Fruit fly (Drosophila melanogaster) Kc167 (cell line): ENCODE data around the gene CG15459.

Source experiments
- Myc ChIP-seq: fragments of >200 bp; optimal IDR thresholded peaks from 2 replicates; lab custom pipeline; 2017; ENCODE audit warnings: missing external identifiers
- h ChIP-seq: fragments of >200 bp; optimal IDR thresholded peaks from 3 replicates; lab custom pipeline; 2018; ENCODE audit warnings: missing external identifiers
- insv ChIP-seq: fragments of >200 bp; optimal IDR thresholded peaks from 3 replicates; lab custom pipeline; 2018; ENCODE audit warnings: missing external identifiers
- psq ChIP-seq: fragments of >200 bp; optimal IDR thresholded peaks from 2 replicates; lab custom pipeline; 2017; ENCODE audit warnings: missing external identifiers

DNA sequence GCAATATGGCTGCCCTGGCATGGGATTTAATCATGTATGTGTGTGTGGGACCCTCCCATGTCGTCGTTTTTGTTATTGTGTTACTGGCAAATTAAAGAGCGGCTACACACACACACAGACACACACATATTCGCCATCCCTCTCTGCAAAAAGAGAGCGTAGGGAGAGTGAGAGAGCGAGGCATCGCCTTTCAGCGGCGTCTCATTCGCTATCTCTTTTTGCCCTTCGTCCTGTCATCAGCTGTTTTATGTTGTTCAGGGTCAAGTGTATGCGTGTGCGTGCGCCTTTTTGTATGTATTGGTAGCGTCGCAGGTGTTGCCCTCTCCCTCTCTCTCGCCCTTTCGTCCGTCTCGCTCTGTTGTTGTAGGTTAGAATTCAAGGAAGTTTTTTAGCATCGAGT is 23.5 kb upstream of the CG15459 start:
- TF ChIP-seq h (lab: Kevin White, UChicago), result no peak
- no peak for TF ChIP-seq insv
- no peak for TF ChIP-seq Myc
- no peak for TF ChIP-seq psq (lab: Kevin White, UChicago)
